Fruit fly (Drosophila melanogaster) whole organism, wandering third instar larva: ENCODE data around the gene C3G.
A peak's percentile ranks its signal among the peaks of the same experiment; 100 is the strongest.

Experiments
- Dfd ChIP-seq: fragments of >200 bp; optimal IDR thresholded peaks from 2 replicates; lab custom pipeline; 2017; ENCODE audit warnings: missing biosample characterization, missing genetic modification characterization
- OdsH ChIP-seq: fragments of 200-800 bp; sonication (Bioruptor generic); optimal IDR thresholded peaks from 2 replicates; lab custom pipeline; 2016; ENCODE audit warnings: missing biosample characterization, mild to moderate bottlenecking, missing genetic modification characterization
- Rel ChIP-seq, 2 experiments: fragments of 200-800 bp; sonication (Bioruptor generic) in 1 of 2; optimal IDR thresholded peaks; 2 replicates in 1 of 2; 3 replicates in 1 of 2; lab custom pipeline; 2016 to 2019; ENCODE audit warnings: mild to moderate bottlenecking in 2 of 2, missing biosample characterization in 2 of 2, missing genetic modification characterization in 2 of 2, moderate library complexity in 1 of 2
- dl ChIP-seq, 2 experiments: fragments of 175-275, 200-275 bp in 1 of 2; fragments of 200-275 bp in 1 of 2; sonication (Bioruptor generic); optimal IDR thresholded peaks; lab custom pipeline; 2018; ENCODE audit warnings: mild to moderate bottlenecking in 2 of 2, missing biosample characterization in 2 of 2, missing genetic modification characterization in 2 of 2, moderate library complexity in 2 of 2; ENCODE audit not compliant: partially characterized antibody in 2 of 2, insufficient read depth in 1 of 2
- pan ChIP-seq: fragments of >200 bp; optimal IDR thresholded peaks from 2 replicates; lab custom pipeline; 2017
- tai ChIP-seq: sonication (Bioruptor generic); optimal IDR thresholded peaks from 2 replicates; lab custom pipeline; 2016; ENCODE audit warnings: missing biosample characterization, missing genetic modification characterization
- usp ChIP-seq: fragments of >200 bp; optimal IDR thresholded peaks from 2 replicates; lab custom pipeline; 2017; ENCODE audit warnings: missing biosample characterization, missing genetic modification characterization

DNA sequence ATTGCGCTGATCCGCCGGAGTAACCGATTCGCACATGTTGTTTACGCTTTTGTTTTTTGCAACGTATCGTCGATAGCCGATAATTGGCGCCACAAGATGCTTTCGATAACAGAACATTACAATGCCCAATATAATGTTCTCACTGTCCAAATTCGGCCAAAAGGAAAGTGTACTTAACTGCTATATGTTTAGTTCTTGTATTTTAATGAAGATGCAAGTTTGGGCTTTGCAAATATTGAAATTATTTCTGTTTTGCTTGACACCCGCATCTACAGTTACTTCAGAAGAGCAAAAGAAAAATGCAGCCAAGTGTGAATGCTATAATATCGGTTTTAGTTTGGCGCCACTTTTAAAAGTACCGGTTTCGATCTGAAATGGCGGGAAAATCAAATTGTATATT, 49.2 kb upstream of the C3G start:
- TF ChIP-seq dl (GFP tag; optimal IDR thresholded peaks at IDR 0.05; lab: Kevin White, UChicago; ENCODE audit: insufficient read depth in 1 of 2, partially characterized antibody in 2 of 2) (no peak), pan (lab: Kevin White, UChicago) (no peak), usp (GFP tag; lab: Kevin White, UChicago) (no peak), tai (GFP tag; lab: Kevin White, UChicago) (no peak), OdsH (GFP tag; lab: Kevin White, UChicago) (peak; percentile 80), Rel (GFP tag; optimal IDR thresholded peaks at IDR 0.05; lab: Kevin White, UChicago) (no peak), Rel (tag; optimal IDR thresholded peaks at IDR 0.05; lab: Kevin White, UChicago) (peak; percentile 82), Dfd (GFP tag; lab: Kevin White, UChicago) (no peak)
